Worm (Caenorhabditis elegans) whole organism, young adult: ENCODE results near the gene str-85.

Source experiments
- B0035.1 ChIP-seq: sonication (generic microtip); optimal IDR thresholded peaks from 2 replicates; lab custom pipeline; 2016; ENCODE audit warnings: missing genetic modification characterization, mild to moderate bottlenecking, missing compliant biosample characterization, missing genotype, missing genetic modification reagents
- B0336.3 ChIP-seq: fragments of 200-800 bp; sonication (Bioruptor generic); IDR thresholded peaks from 2 replicates; pipeline ENCODE4 v1.3.6; 2022; ENCODE audit warnings: missing genetic modification characterization, missing compliant biosample characterization
- F39B2.1 ChIP-seq: fragments of 200-800 bp; sonication (Bioruptor generic); IDR thresholded peaks from 2 replicates; pipeline ENCODE4 v1.3.6; 2022; ENCODE audit warnings: missing genetic modification reagents, missing genetic modification characterization, missing compliant biosample characterization
- F52B5.7 ChIP-seq: sonication (generic microtip); optimal IDR thresholded peaks from 2 replicates; lab custom pipeline; 2016; ENCODE audit warnings: mild to moderate bottlenecking, missing genetic modification characterization, missing compliant biosample characterization
- F57A8.1 ChIP-seq: fragments of 200-800 bp; sonication (Bioruptor generic); optimal IDR thresholded peaks from 2 replicates; lab custom pipeline; 2018; ENCODE audit warnings: mild to moderate bottlenecking, missing genetic modification characterization, moderate library complexity, missing compliant biosample characterization
- Y56A3A.18 ChIP-seq: fragments of 200-800 bp; sonication (Bioruptor generic); IDR thresholded peaks from 2 replicates; pipeline ENCODE4 v1.3.6; 2022; ENCODE audit warnings: missing genetic modification reagents, missing genetic modification characterization, missing compliant biosample characterization
- ZK185.1 ChIP-seq: sonication (generic microtip); optimal IDR thresholded peaks from 2 replicates; lab custom pipeline; 2016; ENCODE audit warnings: mild to moderate bottlenecking, missing genetic modification characterization, missing compliant biosample characterization; ENCODE audit not compliant: poor library complexity, severe bottlenecking
- ama-1 ChIP-seq, 3 experiments: fragments of 150-350 bp in 1 of 3; sonication (generic microtip) in 2 of 3; optimal IDR thresholded peaks; 2 replicates each; lab custom pipeline; 2014 to 2018; ENCODE audit warnings: missing biosample characterization in 2 of 3, missing genetic modification characterization in 2 of 3, missing genetic modification reagents in 2 of 3
- athp-1 ChIP-seq: sonication (generic microtip); optimal IDR thresholded peaks from 2 replicates; lab custom pipeline; 2017; ENCODE audit warnings: mild to moderate bottlenecking, missing genetic modification characterization, missing compliant biosample characterization
- attf-3 ChIP-seq: fragments of 200-800 bp; sonication (Bioruptor generic); conservative IDR thresholded peaks from 2 replicates; pipeline ENCODE4 v1.3.6; 2022; ENCODE audit warnings: missing genetic modification reagents, missing genetic modification characterization, missing compliant biosample characterization
- attf-5 ChIP-seq: fragments of 200-800 bp; sonication (Bioruptor generic); optimal IDR thresholded peaks from 2 replicates; lab custom pipeline; 2018; ENCODE audit warnings: mild to moderate bottlenecking, missing genetic modification characterization, missing compliant biosample characterization
- bed-1 ChIP-seq: fragments of 200-800 bp; sonication (Bioruptor generic); IDR thresholded peaks from 2 replicates; pipeline ENCODE4 v1.3.6; 2022; ENCODE audit warnings: missing genetic modification reagents, missing genetic modification characterization, missing compliant biosample characterization
- cebp-2 ChIP-seq: fragments of 200-800 bp; sonication (Bioruptor generic); IDR thresholded peaks from 2 replicates; pipeline ENCODE4 v1.3.6; 2022; ENCODE audit warnings: missing genetic modification characterization, missing compliant biosample characterization
- ceh-40 ChIP-seq: fragments of 200-800 bp; sonication (Bioruptor generic); IDR thresholded peaks from 2 replicates; pipeline ENCODE4 v1.3.6; 2022; ENCODE audit warnings: missing genetic modification characterization, missing compliant biosample characterization
- ceh-58 ChIP-seq: fragments of 200-800 bp; sonication (Bioruptor generic); IDR thresholded peaks from 2 replicates; pipeline ENCODE4 v1.3.6; 2022; ENCODE audit warnings: missing genetic modification characterization, missing compliant biosample characterization
- die-1 ChIP-seq: sonication (generic microtip); optimal IDR thresholded peaks from 2 replicates; lab custom pipeline; 2016; ENCODE audit warnings: missing genotype, mild to moderate bottlenecking, missing genetic modification characterization, missing compliant biosample characterization
- dox-1 ChIP-seq: fragments of 200-800 bp; sonication (Bioruptor generic); IDR thresholded peaks from 2 replicates; pipeline ENCODE4 v1.3.6; 2022; ENCODE audit warnings: missing genetic modification reagents, missing genetic modification characterization, missing compliant biosample characterization
- dpff-1 ChIP-seq: sonication (generic microtip); optimal IDR thresholded peaks from 2 replicates; lab custom pipeline; 2017; ENCODE audit warnings: mild to moderate bottlenecking, missing genetic modification characterization, missing compliant biosample characterization
- gei-17 ChIP-seq: fragments of 200-800 bp; sonication (Bioruptor generic); optimal IDR thresholded peaks from 2 replicates; lab custom pipeline; 2018; ENCODE audit warnings: mild to moderate bottlenecking, missing genetic modification characterization, missing compliant biosample characterization
- him-1 ChIP-seq: sonication (generic microtip); optimal IDR thresholded peaks from 2 replicates; lab custom pipeline; 2016; ENCODE audit warnings: missing genotype, missing genetic modification reagents, missing genetic modification characterization, missing compliant biosample characterization
- hlh-26 ChIP-seq: fragments of 200-800 bp; sonication (Bioruptor generic); conservative IDR thresholded peaks from 2 replicates; pipeline ENCODE4 v1.3.6; 2022; ENCODE audit warnings: missing genetic modification reagents, missing genetic modification characterization, missing compliant biosample characterization
- hsf-1 ChIP-seq: fragments of 200-800 bp; sonication (Bioruptor generic); IDR thresholded peaks from 2 replicates; pipeline ENCODE4 v1.3.6; 2022; ENCODE audit warnings: missing genetic modification reagents, missing genetic modification characterization, missing compliant biosample characterization
- lir-1 ChIP-seq: fragments of 200-800 bp; sonication (Bioruptor generic); conservative IDR thresholded peaks from 2 replicates; pipeline ENCODE4 v1.3.6; 2022; ENCODE audit warnings: missing genetic modification reagents, missing genetic modification characterization, missing compliant biosample characterization
- mcd-1 ChIP-seq: fragments of 200-800 bp; sonication (Bioruptor generic); IDR thresholded peaks from 2 replicates; pipeline ENCODE4 v1.3.6; 2022; ENCODE audit warnings: missing genetic modification reagents, missing genetic modification characterization, missing compliant biosample characterization
- nfya-1 ChIP-seq: sonication (generic microtip); optimal IDR thresholded peaks from 2 replicates; lab custom pipeline; 2017; ENCODE audit warnings: antibody characterized with exemption, missing compliant biosample characterization, missing genetic modification characterization, borderline replicate concordance; ENCODE audit not compliant: insufficient read depth
- nfya-2 ChIP-seq: fragments of 200-800 bp; sonication (Bioruptor generic); IDR thresholded peaks from 2 replicates; pipeline ENCODE4 v1.3.6; 2022; ENCODE audit warnings: missing genetic modification reagents, missing genetic modification characterization, missing compliant biosample characterization
- nfyb-1 ChIP-seq: fragments of 200-800 bp; sonication (Bioruptor generic); IDR thresholded peaks from 2 replicates; pipeline ENCODE4 v1.3.6; 2022; ENCODE audit warnings: missing genetic modification reagents, missing genetic modification characterization, missing compliant biosample characterization
- pbrm-1 ChIP-seq: fragments of 200-800 bp; sonication (Bioruptor generic); IDR thresholded peaks from 2 replicates; pipeline ENCODE4 v1.3.6; 2022; ENCODE audit warnings: missing genetic modification reagents, missing genetic modification characterization, missing compliant biosample characterization
- rec-8 ChIP-seq, 2 experiments: sonication (generic microtip); optimal IDR thresholded peaks; 2 replicates each; lab custom pipeline; 2016; ENCODE audit warnings: mild to moderate bottlenecking in 2 of 2, missing genetic modification characterization in 2 of 2, missing genetic modification reagents in 2 of 2, missing genotype in 2 of 2, missing biosample characterization in 1 of 2, missing compliant biosample characterization in 1 of 2, moderate library complexity in 1 of 2
- rpc-1 ChIP-seq, 2 experiments: fragments of 150-350 bp in 1 of 2; sonication (generic microtip) in 1 of 2; optimal IDR thresholded peaks; 2 replicates each; lab custom pipeline; 2014 to 2018; ENCODE audit warnings: missing biosample characterization in 1 of 2, missing genetic modification characterization in 1 of 2, missing genetic modification reagents in 1 of 2, missing genotype in 1 of 2
- sdz-38 ChIP-seq: sonication (generic microtip); optimal IDR thresholded peaks from 2 replicates; lab custom pipeline; 2016; ENCODE audit warnings: missing genotype, missing genetic modification characterization, missing compliant biosample characterization
- snpc-1.1 ChIP-seq: sonication (generic microtip); optimal IDR thresholded peaks from 2 replicates; lab custom pipeline; 2017; ENCODE audit warnings: missing genetic modification characterization, mild to moderate bottlenecking, missing compliant biosample characterization, antibody characterized with exemption, moderate library complexity, missing genotype, missing genetic modification reagents; ENCODE audit not compliant: insufficient read depth
- snpc-3.4 ChIP-seq: sonication (generic microtip); optimal IDR thresholded peaks from 2 replicates; lab custom pipeline; 2017; ENCODE audit warnings: missing genetic modification characterization, mild to moderate bottlenecking, missing compliant biosample characterization, antibody characterized with exemption, moderate library complexity, missing genotype, missing genetic modification reagents
- snpc-4 ChIP-seq, 5 experiments: fragments of 150-350 bp in 1 of 5; sonication (generic microtip) in 4 of 5; optimal IDR thresholded peaks; 2 replicates each; lab custom pipeline; 2014 to 2018; ENCODE audit warnings: missing genetic modification characterization in 5 of 5, missing biosample characterization in 3 of 5, antibody characterized with exemption in 2 of 5, mild to moderate bottlenecking in 2 of 5, missing compliant biosample characterization in 2 of 5, missing genotype in 2 of 5, moderate library complexity in 2 of 5, missing genetic modification reagents in 1 of 5
- somi-1 ChIP-seq: fragments of 200-800 bp; sonication (Bioruptor generic); optimal IDR thresholded peaks from 2 replicates; lab custom pipeline; 2018; ENCODE audit warnings: mild to moderate bottlenecking, missing genetic modification characterization, missing compliant biosample characterization
- sptf-2 ChIP-seq: fragments of 200-800 bp; sonication (Bioruptor generic); optimal IDR thresholded peaks from 2 replicates; lab custom pipeline; 2018; ENCODE audit warnings: mild to moderate bottlenecking, missing genetic modification characterization, missing compliant biosample characterization
- unc-62 ChIP-seq: fragments of 150-350 bp; optimal IDR thresholded peaks from 2 replicates; lab custom pipeline; 2014; ENCODE audit warnings: missing biosample characterization, missing genetic modification reagents, missing genetic modification characterization

Gene str-85

DNA sequence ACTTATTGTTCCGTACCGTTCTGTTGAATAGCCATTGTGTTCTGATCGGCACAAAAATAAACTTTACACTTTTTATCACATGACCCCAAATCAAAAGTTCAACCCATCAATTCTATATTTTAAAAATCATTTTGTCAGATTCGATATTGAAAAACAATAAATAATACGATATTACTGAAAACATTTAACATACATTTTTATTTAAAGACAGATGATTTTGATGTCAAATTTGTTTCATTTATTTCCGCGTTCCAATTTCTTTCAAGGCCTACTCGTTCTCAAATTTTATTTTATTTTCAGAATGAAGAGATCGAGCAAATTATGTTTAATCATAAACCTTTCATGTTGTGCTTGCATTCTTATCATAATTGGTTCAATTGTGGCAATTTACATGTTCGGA, 9.2 kb upstream of the str-85 start, which contains the start of gene F59E11.5:
Gene F59E11.5, plus strand, starts transcription at position 301 of the 400 bp plus-strand sequence.
- TF ChIP-seq snpc-3.4 (tag; lab: Kevin White, UChicago), result no peak
- no peak for TF ChIP-seq ama-1 (optimal IDR thresholded peaks at IDR 0.05; lab: Kevin White, UChicago)
- TF ChIP-seq ama-1 (GFP tag; optimal IDR thresholded peaks at IDR 0.05; lab: Kevin White, UChicago), result no peak
- TF ChIP-seq sdz-38 (tag; lab: Kevin White, UChicago), result no peak
- TF ChIP-seq snpc-1.1 (tag; lab: Kevin White, UChicago), result no peak
- no peak for TF ChIP-seq rpc-1 (optimal IDR thresholded peaks at IDR 0.05; lab: Kevin White, UChicago)
- TF ChIP-seq rpc-1 (tag; optimal IDR thresholded peaks at IDR 0.05; lab: Kevin White, UChicago), result no peak
- no peak for TF ChIP-seq dox-1 (GFP tag; lab: Robert Waterston, UW)
- no peak for TF ChIP-seq athp-1 (tag; lab: Kevin White, UChicago)
- no peak for TF ChIP-seq nfya-1 (tag; lab: Kevin White, UChicago)
- TF ChIP-seq die-1 (tag; lab: Kevin White, UChicago), result no peak
- TF ChIP-seq ceh-58 (GFP tag; lab: Robert Waterston, UW), result no peak
- no peak for TF ChIP-seq nfyb-1
- TF ChIP-seq B0035.1, result no peak

ce11 chrV:8994272-8994671, 8.6 kb upstream of the str-85 start:
- TF ChIP-seq ceh-40 (no peak), gei-17 (no peak), attf-5 (GFP tag; lab: Kevin White, UChicago) (no peak), cebp-2 (no peak), hsf-1 (GFP tag; lab: Robert Waterston, UW) (no peak), sptf-2 (no peak), F39B2.1 (no peak), unc-62 (no peak)

DNA sequence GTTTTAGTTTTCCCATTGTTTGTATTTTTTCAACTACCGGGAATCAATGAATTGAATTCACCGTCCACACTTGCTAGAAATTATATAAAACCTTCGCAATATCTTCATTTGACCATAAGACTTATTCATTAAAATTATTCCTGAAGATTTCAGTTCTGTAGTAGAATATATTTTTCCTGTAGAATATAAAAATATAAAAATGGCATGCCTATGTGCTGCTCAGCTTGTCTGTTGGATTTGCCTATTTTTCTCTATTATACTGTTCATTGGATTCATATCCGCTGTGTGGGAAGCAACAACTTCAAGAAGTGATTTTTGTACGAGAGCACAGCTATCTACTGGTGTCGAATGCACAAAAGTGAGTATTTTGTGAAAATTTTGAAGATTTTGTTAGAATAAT, 6.0 kb upstream of the str-85 start, which contains the start of gene F59E11.6:
Gene F59E11.6, plus strand, starts transcription at position 111 of the 400 bp plus-strand sequence.
- no peak for TF ChIP-seq ZK185.1 (tag; lab: Kevin White, UChicago)
- TF ChIP-seq dpff-1 (tag; lab: Kevin White, UChicago), result no peak
- no peak for TF ChIP-seq hsf-1 (GFP tag; lab: Robert Waterston, UW)
- TF ChIP-seq lir-1 (GFP tag; lab: Robert Waterston, UW), result no peak
- TF ChIP-seq unc-62, result no peak
- TF ChIP-seq pbrm-1 (GFP tag; lab: Robert Waterston, UW), result no peak
- no peak for TF ChIP-seq B0336.3
- no peak for TF ChIP-seq F52B5.7 (tag; lab: Kevin White, UChicago)
- no peak for TF ChIP-seq attf-3 (GFP tag; lab: Robert Waterston, UW)
- no peak for TF ChIP-seq him-1
- TF ChIP-seq F57A8.1, result no peak
- TF ChIP-seq Y56A3A.18, result no peak
- TF ChIP-seq hlh-26 (GFP tag; lab: Robert Waterston, UW), result no peak
- TF ChIP-seq rec-8 (tag; optimal IDR thresholded peaks at IDR 0.05; lab: Kevin White, UChicago), result no peak
- TF ChIP-seq mcd-1, result no peak
- no peak for TF ChIP-seq athp-1 (tag; lab: Kevin White, UChicago)
- TF ChIP-seq snpc-4 (GFP tag; optimal IDR thresholded peaks at IDR 0.05; lab: Kevin White, UChicago), result no peak
- TF ChIP-seq snpc-4 (tag; optimal IDR thresholded peaks at IDR 0.05; lab: Kevin White, UChicago), result no peak
- no peak for TF ChIP-seq bed-1 (GFP tag; lab: Robert Waterston, UW)
- no peak for TF ChIP-seq somi-1 (GFP tag; lab: Kevin White, UChicago)
- TF ChIP-seq nfya-2, result no peak
